Fruit fly (Drosophila melanogaster): ENCODE measurements around the gene CG3581.

DNA sequence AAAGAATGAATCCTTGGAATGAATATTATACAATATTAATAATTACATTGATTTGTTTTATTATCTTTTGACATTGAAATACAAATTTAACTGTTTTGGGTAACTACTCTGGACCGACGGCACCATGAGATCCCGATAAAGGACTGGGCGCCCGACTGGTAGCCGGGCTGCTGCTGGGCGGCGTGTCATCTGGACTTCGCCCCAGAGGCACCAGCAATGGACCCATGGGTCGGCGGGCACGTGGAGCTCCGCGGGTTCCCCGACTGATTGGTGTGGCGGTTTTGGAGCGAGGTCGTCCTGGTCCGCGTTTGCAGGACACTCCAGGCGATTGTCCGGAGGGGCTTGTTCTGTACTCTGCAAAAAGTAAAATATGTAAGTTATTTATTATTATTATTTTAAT, 5.5 kb downstream of the CG3581 start:
- no peak for TF ChIP-seq cic (GFP tag; optimal IDR thresholded peaks at IDR 0.05)
- TF ChIP-seq bab1 (GFP tag; optimal IDR thresholded peaks at IDR 0.05): no peak
- TF ChIP-seq pad (GFP tag; optimal IDR thresholded peaks at IDR 0.05): no peak
- no peak for TF ChIP-seq kay (GFP tag; ENCODE audit: borderline replicate concordance)
- TF ChIP-seq CG7101 (tag; optimal IDR thresholded peaks at IDR 0.05): no peak
- no peak for TF ChIP-seq cnc (optimal IDR thresholded peaks at IDR 0.05)
- no peak for TF ChIP-seq CG14711 (tag; optimal IDR thresholded peaks at IDR 0.05)
- no peak for TF ChIP-seq CG1620 (GFP tag; optimal IDR thresholded peaks at IDR 0.05)
- no peak for TF ChIP-seq CG11617 (GFP tag; optimal IDR thresholded peaks at IDR 0.05)
- TF ChIP-seq ovo (GFP tag; optimal IDR thresholded peaks at IDR 0.05): no peak
- no peak for TF ChIP-seq CG7045 (GFP tag; optimal IDR thresholded peaks at IDR 0.05)
